Fruit fly (Drosophila melanogaster) S2 (cell line): ENCODE data around the gene CG12546.

Experiments used
- CG8478 ChIP-seq: fragments of >200 bp; optimal IDR thresholded peaks from 2 replicates; lab custom pipeline; 2018
- CTCF ChIP-seq, 2 experiments: fragments of >200 bp; optimal IDR thresholded peaks; 2 replicates each; lab custom pipeline; 2018

DNA sequence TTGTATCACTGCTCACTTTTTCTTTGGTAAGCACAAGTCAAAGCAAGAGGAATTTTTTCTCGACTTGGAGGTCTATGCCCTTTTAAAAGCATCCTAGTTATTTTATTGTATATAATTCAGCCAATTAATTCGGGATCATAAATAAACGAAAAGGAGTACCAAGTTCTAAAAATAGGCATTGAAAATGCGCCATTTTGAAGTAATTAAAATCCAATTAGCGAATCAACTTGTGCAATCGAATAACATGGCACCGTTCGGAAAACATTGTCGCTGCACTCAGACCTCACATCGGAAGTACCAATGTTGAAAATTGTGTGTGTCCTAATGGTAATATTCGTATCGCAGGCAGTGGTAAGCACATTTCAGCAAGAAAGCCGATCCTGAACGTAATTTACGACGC is 46.7 kb downstream of the CG12546 start, which contains the start of gene CG33768:
- TF ChIP-seq CG8478 (lab: Kevin White, UChicago) (no peak), CTCF (optimal IDR thresholded peaks at IDR 0.05; lab: Kevin White, UChicago) (no peak)
